Fruit fly (Drosophila melanogaster) S2 (cell line): ENCODE results near the gene CG46464.

Experiments
- CG8478 ChIP-seq: fragments of >200 bp; optimal IDR thresholded peaks from 2 replicates; lab custom pipeline; 2018
- CTCF ChIP-seq, 2 experiments: fragments of >200 bp; optimal IDR thresholded peaks; 2 replicates each; lab custom pipeline; 2018

- TF ChIP-seq CG8478 (lab: Kevin White, UChicago), result no peak
- TF ChIP-seq CTCF (optimal IDR thresholded peaks at IDR 0.05; lab: Kevin White, UChicago), result no peak
Measured at dm6 chrX:17404883-17405282, 38.9 kb downstream of the CG46464 start.
